Worm (Caenorhabditis elegans): ENCODE data around the gene srx-3.

DNA sequence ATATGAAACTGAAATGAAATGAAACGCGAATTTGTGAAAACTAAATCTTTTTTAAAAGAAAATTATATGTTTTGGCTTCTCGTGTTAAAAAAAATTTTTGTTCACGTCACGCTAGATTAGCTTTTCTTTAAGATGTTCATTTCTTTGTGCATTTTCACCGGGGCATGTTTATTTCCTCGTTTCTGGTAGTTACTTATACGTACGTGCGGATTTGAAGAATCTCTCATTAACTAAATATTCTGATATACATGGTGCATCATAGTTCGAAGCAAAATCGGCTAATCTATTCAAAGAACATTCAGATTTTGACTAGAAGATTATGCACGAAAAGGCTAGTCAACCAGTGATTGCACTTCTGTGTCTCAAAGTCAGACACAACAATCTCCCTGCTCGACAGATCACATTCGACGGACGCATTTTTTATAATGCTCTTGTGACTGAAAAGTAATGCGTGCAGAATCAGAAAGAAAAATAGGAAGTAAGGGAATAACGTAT is 42.3 kb downstream of the srx-3 start, which contains the start of gene C25E10.17:
- TF ChIP-seq chd-7 (tag; optimal IDR thresholded peaks at IDR 0.05) (no peak), efl-1 (GFP tag; optimal IDR thresholded peaks at IDR 0.05) (no peak)
